Fruit fly (Drosophila melanogaster) S2 (cell line): Measurements from ENCODE around the gene D19B.

Source experiments
- CG8478 ChIP-seq: fragments of >200 bp; optimal IDR thresholded peaks from 2 replicates; lab custom pipeline; 2018
- CTCF ChIP-seq, 2 experiments: fragments of >200 bp; optimal IDR thresholded peaks; 2 replicates each; lab custom pipeline; 2018

- TF ChIP-seq CTCF (optimal IDR thresholded peaks at IDR 0.05; lab: Kevin White, UChicago) (no peak), CG8478 (no peak)
Measured at dm6 chr3L:6143188-6143755, 41.4 kb downstream of the D19B start, which contains the start of gene Lcp65Ad.
